Fruit fly (Drosophila melanogaster): ENCODE measurements around the gene msb1l.

Gene msb1l

DNA sequence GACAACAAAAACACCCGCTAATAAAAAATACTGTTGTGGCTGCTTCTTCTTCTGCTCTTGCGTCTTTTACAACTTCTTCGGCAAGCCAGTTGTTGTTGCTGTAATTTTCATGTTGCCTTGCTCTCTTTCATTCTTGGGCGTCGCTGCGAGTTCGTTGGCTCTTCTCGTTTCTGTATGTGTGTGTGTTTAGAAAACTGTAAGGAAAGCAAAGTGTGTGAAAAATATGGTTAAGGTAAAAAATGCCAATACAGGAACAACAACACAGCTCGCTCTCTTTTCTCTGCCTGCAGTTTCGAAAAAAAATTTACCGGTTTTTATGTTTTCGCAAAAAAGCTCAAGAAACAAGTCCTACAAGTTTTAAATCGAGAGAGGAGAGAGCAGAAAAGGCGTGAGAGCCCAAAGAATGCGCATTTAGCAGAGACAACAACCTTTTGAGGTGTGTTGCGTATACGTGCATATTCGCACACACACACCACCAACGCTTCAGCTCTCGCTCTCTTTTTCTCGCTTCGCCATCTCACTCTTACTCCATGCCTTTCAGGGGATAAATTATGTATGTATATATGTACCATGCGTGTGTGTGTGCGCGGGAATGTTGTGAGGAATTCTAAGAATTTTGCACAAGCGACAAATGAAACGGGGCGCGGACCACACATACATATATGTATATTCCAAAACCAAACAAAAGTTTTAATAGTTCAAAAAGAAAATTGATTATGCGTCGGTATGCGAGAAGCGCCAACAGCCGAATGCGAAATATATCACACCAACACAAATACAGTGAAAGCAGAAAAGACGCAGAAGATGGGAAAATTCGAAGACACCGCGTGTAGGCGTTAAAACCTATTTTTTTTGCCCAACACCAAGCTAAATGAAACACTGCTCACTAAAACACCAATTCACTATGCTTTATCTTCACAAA is 5.7 kb upstream of the msb1l start (continued):
- TF ChIP-seq Met (GFP tag; optimal IDR thresholded peaks at IDR 0.05) (peak; percentile 1), CG9139 (GFP tag; optimal IDR thresholded peaks at IDR 0.05) (peak; percentile 2), CG3032 (tag; optimal IDR thresholded peaks at IDR 0.05) (peak; percentile 1)

DNA sequence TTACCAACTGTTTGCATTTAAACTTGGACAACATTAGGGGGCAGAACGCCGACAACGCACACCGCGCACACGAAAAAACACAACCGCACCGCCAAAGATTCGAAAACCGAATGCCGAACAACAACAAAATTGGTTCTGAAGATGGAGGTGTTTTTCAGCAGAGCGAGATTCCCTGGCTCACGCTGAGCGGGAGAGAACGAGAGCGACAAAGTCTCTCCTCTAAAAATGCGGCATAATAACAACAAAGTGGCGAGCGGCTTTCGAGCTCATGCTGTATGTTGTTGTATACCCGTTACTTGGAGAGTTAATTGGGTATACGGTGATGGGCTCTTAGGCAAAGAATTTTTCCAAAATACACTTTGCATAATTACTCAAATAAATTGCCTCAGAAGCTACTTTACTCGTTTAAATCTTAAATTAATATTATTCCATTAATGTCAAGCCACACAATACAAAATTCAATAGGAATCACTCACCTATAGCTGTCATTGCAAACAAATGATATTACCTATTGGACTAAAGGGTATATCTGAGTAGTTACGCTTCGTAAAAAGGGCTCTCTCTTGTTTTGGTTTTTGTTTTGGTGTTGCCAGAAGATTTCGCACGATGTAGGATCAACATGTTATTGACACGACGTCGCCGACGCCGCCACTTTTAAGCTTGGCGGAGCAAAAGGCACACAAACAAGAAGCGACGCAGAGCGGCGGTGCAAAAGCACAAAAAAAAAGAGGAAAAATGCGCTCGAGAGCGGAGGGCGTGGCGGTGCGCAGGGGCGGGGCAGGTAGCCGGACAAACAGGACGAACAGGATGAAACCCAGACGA is 4.8 kb upstream of the msb1l start:
- TF ChIP-seq CG15336 (GFP tag; IDR thresholded peaks at IDR 0.05) (peak; percentile 88), dsx (GFP tag; optimal IDR thresholded peaks at IDR 0.05; ENCODE audit: poor library complexity, severe bottlenecking) (peak; percentile 97), Sox14 (GFP tag; optimal IDR thresholded peaks at IDR 0.05) (peak; percentile 96), salr (GFP tag; optimal IDR thresholded peaks at IDR 0.05) (peak; percentile 77 to 90), esn (GFP tag; optimal IDR thresholded peaks at IDR 0.05) (peak; percentile 96), CG11762 (GFP tag; optimal IDR thresholded peaks at IDR 0.05; ENCODE audit: insufficient read depth) (peak; percentile 87), CG7368 (GFP tag; optimal IDR thresholded peaks at IDR 0.05) (peak; percentile 82), Hr39 (GFP tag; optimal IDR thresholded peaks at IDR 0.05) (peak; percentile 94), Eip78C (GFP tag) (peak; percentile 98), CG8119 (GFP tag; IDR thresholded peaks at IDR 0.05) (peak; percentile 95), CG10631 (GFP tag; optimal IDR thresholded peaks at IDR 0.05) (peak; percentile 93), CG6792 (GFP tag; optimal IDR thresholded peaks at IDR 0.05) (peak; percentile 91), CG11902 (GFP tag; optimal IDR thresholded peaks at IDR 0.05) (peak; percentile 86), Gug (GFP tag; IDR thresholded peaks at IDR 0.05) (peak; percentile 79), CG34406 (GFP tag; optimal IDR thresholded peaks at IDR 0.05) (peak; percentile 87), Met (GFP tag; optimal IDR thresholded peaks at IDR 0.05) (peak; percentile 97), eg (GFP tag; IDR thresholded peaks at IDR 0.05) (peak; percentile 73), CG8632 (GFP tag; optimal IDR thresholded peaks at IDR 0.05) (peak; percentile 93), CG3032 (tag; optimal IDR thresholded peaks at IDR 0.05) (peak; percentile 95), dac (GFP tag; optimal IDR thresholded peaks at IDR 0.05) (peak; percentile 85), CG16779 (tag; optimal IDR thresholded peaks at IDR 0.05) (peak; percentile 86), Smox (GFP tag; optimal IDR thresholded peaks at IDR 0.05) (peak; percentile 93), CG6276 (GFP tag; optimal IDR thresholded peaks at IDR 0.05) (peak; percentile 88), Blimp-1 (GFP tag; optimal IDR thresholded peaks at IDR 0.05) (peak; percentile 81), CG10669 (GFP tag; optimal IDR thresholded peaks at IDR 0.05) (peak; percentile 93), CG3919 (GFP tag; optimal IDR thresholded peaks at IDR 0.05) (peak; percentile 93), CG6163 (GFP tag; IDR thresholded peaks at IDR 0.05) (peak; percentile 74), Ets21C (GFP tag; optimal IDR thresholded peaks at IDR 0.05) (peak; percentile 88), acj6 (GFP tag; optimal IDR thresholded peaks at IDR 0.05) (peak; percentile 94), Lpt (GFP tag; optimal IDR thresholded peaks at IDR 0.05) (peak; percentile 94), cyc (GFP tag; optimal IDR thresholded peaks at IDR 0.05) (peak; percentile 91), CG32006 (GFP tag; optimal IDR thresholded peaks at IDR 0.05) (peak; percentile 97), lz (GFP tag; optimal IDR thresholded peaks at IDR 0.05) (peak; percentile 95), spab (GFP tag; optimal IDR thresholded peaks at IDR 0.05) (peak; percentile 90), CG6808 (GFP tag; optimal IDR thresholded peaks at IDR 0.05) (peak; percentile 92), CG11294 (GFP tag; IDR thresholded peaks at IDR 0.05) (peak; percentile 52; the same call in 1 of the 2 replicates), CG8319 (GFP tag; optimal IDR thresholded peaks at IDR 0.05) (peak; percentile 76), CG4318 (GFP tag; optimal IDR thresholded peaks at IDR 0.05) (peak; percentile 93), vri (GFP tag; optimal IDR thresholded peaks at IDR 0.05) (peak; percentile 89), fd85E (GFP tag; optimal IDR thresholded peaks at IDR 0.05) (peak; percentile 40), fd59A (GFP tag; optimal IDR thresholded peaks at IDR 0.05) (peak; percentile 93), Eip93F (GFP tag; optimal IDR thresholded peaks at IDR 0.05) (peak; percentile 90), fkh (GFP tag; optimal IDR thresholded peaks at IDR 0.05) (peak; percentile 59), net (GFP tag; optimal IDR thresholded peaks at IDR 0.05) (peak; percentile 86)

All from whole organism, prepupa.